Worm (Caenorhabditis elegans): ENCODE measurements around the gene unc-50.

unc-50 gene

DNA sequence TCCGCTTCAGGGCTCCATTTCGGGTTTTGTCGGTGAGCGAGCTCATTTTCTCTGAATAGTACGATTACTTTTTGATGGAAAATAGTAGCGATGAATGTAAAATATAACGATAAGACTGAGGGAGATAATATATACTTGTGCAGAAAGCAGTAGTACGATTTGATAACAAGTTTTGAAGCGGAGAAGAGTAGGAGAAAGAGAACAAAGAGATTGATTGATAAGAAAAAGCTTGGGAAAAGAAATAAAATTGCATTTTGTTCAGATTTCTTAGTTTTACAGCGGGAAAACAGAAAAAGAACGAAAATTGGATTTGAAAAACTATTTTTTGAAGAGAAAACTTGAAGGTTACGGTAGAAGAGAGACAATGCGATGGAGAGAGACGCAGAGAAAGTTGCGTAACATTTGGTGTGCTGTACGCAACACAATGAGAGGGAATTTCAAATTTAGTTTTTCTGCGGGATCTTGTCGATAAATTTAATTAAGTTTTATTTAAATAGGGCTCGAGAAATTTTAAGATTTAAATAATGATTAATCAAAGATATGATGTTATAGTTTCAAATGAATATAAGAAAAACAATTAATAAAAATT is 39.7 kb upstream of the unc-50 start, which contains the start of gene umps-1 (continued):
- TF ChIP-seq aly-2 (tag; optimal IDR thresholded peaks at IDR 0.05) (peak; percentile 72), jun-1 (tag; optimal IDR thresholded peaks at IDR 0.05) (no peak), fkh-4 (tag; optimal IDR thresholded peaks at IDR 0.05; ENCODE audit: borderline replicate concordance) (no peak), nhr-76 (tag; optimal IDR thresholded peaks at IDR 0.05) (no peak), ceh-90 (tag; optimal IDR thresholded peaks at IDR 0.05) (peak; percentile 36), aha-1 (tag; optimal IDR thresholded peaks at IDR 0.05) (no peak), tlp-1 (tag; optimal IDR thresholded peaks at IDR 0.05) (no peak), lin-13 (GFP tag; optimal IDR thresholded peaks at IDR 0.05) (peak; percentile 62), mef-2 (tag; optimal IDR thresholded peaks at IDR 0.05) (no peak), unc-98 (GFP tag; IDR thresholded peaks at IDR 0.05) (no peak), hpl-2 (GFP tag; optimal IDR thresholded peaks at IDR 0.05) (no peak), nhr-12 (tag; optimal IDR thresholded peaks at IDR 0.05) (no peak), nhr-20 (tag; optimal IDR thresholded peaks at IDR 0.05) (peak; percentile 86), hlh-17 (GFP tag; optimal IDR thresholded peaks at IDR 0.05; ENCODE audit: borderline replicate concordance) (no peak), nhr-237 (tag; optimal IDR thresholded peaks at IDR 0.05) (peak; percentile 58), alr-1 (tag; optimal IDR thresholded peaks at IDR 0.05; ENCODE audit: borderline replicate concordance) (no peak), rnt-1 (tag; optimal IDR thresholded peaks at IDR 0.05) (peak; percentile 89), mep-1 (tag; optimal IDR thresholded peaks at IDR 0.05) (peak; percentile 84), zip-4 (GFP tag; optimal IDR thresholded peaks at IDR 0.05) (peak; percentile 64), egl-27 (tag; optimal IDR thresholded peaks at IDR 0.05) (no peak), lin-15B (tag; optimal IDR thresholded peaks at IDR 0.05) (peak; percentile 39), nhr-28 (tag; optimal IDR thresholded peaks at IDR 0.05) (no peak), ceh-82 (tag; optimal IDR thresholded peaks at IDR 0.05) (peak; percentile 31 to 62 (median 48)), nhr-84 (tag; optimal IDR thresholded peaks at IDR 0.05) (no peak), C04F5.9 (tag; optimal IDR thresholded peaks at IDR 0.05) (peak; percentile 76), snu-23 (GFP tag; optimal IDR thresholded peaks at IDR 0.05) (peak; percentile 91), ztf-4 (tag; optimal IDR thresholded peaks at IDR 0.05) (peak; percentile 26), Y116A8C.19 (tag; optimal IDR thresholded peaks at IDR 0.05; ENCODE audit: borderline replicate concordance) (no peak), nhr-71 (tag; optimal IDR thresholded peaks at IDR 0.05) (peak; percentile 89), swsn-7 (tag; optimal IDR thresholded peaks at IDR 0.05) (peak; percentile 77), pax-3 (tag; optimal IDR thresholded peaks at IDR 0.05) (no peak), ceh-8 (GFP tag; optimal IDR thresholded peaks at IDR 0.05) (no peak), efl-1 (optimal IDR thresholded peaks at IDR 0.05) (peak; percentile 99), efl-1 (GFP tag; optimal IDR thresholded peaks at IDR 0.05 in 1 of 2) (peak; percentile 98 to 100), fkh-8 (tag; optimal IDR thresholded peaks at IDR 0.05) (no peak), elt-2 (tag; optimal IDR thresholded peaks at IDR 0.05) (peak; percentile 31), zag-1 (tag; optimal IDR thresholded peaks at IDR 0.05) (no peak), elt-3 (tag; optimal IDR thresholded peaks at IDR 0.05) (peak in 2 of 6 experiments; percentile 79 to 84), unc-86 (tag; optimal IDR thresholded peaks at IDR 0.05) (peak; percentile 5), ama-1 (optimal IDR thresholded peaks at IDR 0.05) (peak; percentile 53), mab-9 (GFP tag; IDR thresholded peaks at IDR 0.05) (no peak), hlh-4 (tag; optimal IDR thresholded peaks at IDR 0.05) (no peak), ztf-11 (tag; optimal IDR thresholded peaks at IDR 0.05) (no peak), grh-1 (GFP tag; IDR thresholded peaks at IDR 0.05) (peak; percentile 68), fkh-10 (GFP tag; optimal IDR thresholded peaks at IDR 0.05) (no peak), F16B12.6 (tag; optimal IDR thresholded peaks at IDR 0.05) (peak; percentile 94), ets-5 (GFP tag; IDR thresholded peaks at IDR 0.05) (no peak), lir-3 (tag; optimal IDR thresholded peaks at IDR 0.05; ENCODE audit: poor library complexity) (peak; percentile 50), egl-13 (tag; optimal IDR thresholded peaks at IDR 0.05) (no peak), sox-4 (tag; optimal IDR thresholded peaks at IDR 0.05) (no peak), lsy-2 (tag; optimal IDR thresholded peaks at IDR 0.05) (peak; percentile 99), lin-14 (GFP tag; optimal IDR thresholded peaks at IDR 0.05) (no peak), nhr-47 (tag; optimal IDR thresholded peaks at IDR 0.05) (peak; percentile 84)

Data from whole organism, L1 larva.